Fruit fly (Drosophila melanogaster) whole organism, embryonic: Measurements from ENCODE around the gene Mec2.
A peak's percentile ranks its signal among the peaks of the same experiment; 100 is the strongest.

ENCODE experiments used
- Adf1 ChIP-seq: fragments of 200-800 bp; sonication (Bioruptor generic); IDR thresholded peaks from 2 replicates; pipeline ENCODE4 v1.3.6; 2022; ENCODE audit warnings: missing biosample characterization, missing genetic modification characterization
- Aef1 ChIP-seq: fragments of 200-800 bp; sonication (Bioruptor generic); IDR thresholded peaks from 3 replicates; pipeline ENCODE4 v1.3.6; 2022; ENCODE audit warnings: missing biosample characterization, missing genetic modification characterization
- Antp ChIP-seq: fragments of 200-800 bp; sonication (Bioruptor generic); optimal IDR thresholded peaks from 3 replicates; lab custom pipeline; 2016; ENCODE audit warnings: missing biosample characterization, missing genetic modification characterization
- Atf6 ChIP-seq: fragments of 200-800 bp; sonication (Bioruptor generic); IDR thresholded peaks from 2 replicates; pipeline ENCODE4 v1.3.6; 2022; ENCODE audit warnings: missing biosample characterization, missing genetic modification characterization
- Bgb ChIP-seq: fragments of 200-800 bp; sonication (Bioruptor generic); IDR thresholded peaks from 2 replicates; pipeline ENCODE4 v1.3.6; 2022; ENCODE audit warnings: missing biosample characterization, missing genetic modification characterization; ENCODE audit not compliant: partially characterized antibody
- CG12236 ChIP-seq: fragments of 200-800 bp; sonication (Bioruptor generic); optimal IDR thresholded peaks from 2 replicates; lab custom pipeline; 2016; ENCODE audit warnings: missing biosample characterization, missing genetic modification characterization
- CG12391 ChIP-seq: fragments of 200-800 bp; sonication (Bioruptor generic); optimal IDR thresholded peaks from 3 replicates; lab custom pipeline; 2018; ENCODE audit warnings: missing biosample characterization, mild to moderate bottlenecking, missing genetic modification characterization, moderate library complexity
- CG13123 ChIP-seq: fragments of 200-800 bp; sonication (Bioruptor generic); optimal IDR thresholded peaks from 2 replicates; lab custom pipeline; 2016; ENCODE audit warnings: missing biosample characterization, missing genetic modification characterization
- CG13296 ChIP-seq: fragments of 200-800 bp; sonication (Bioruptor generic); optimal IDR thresholded peaks from 3 replicates; lab custom pipeline; 2018; ENCODE audit warnings: missing biosample characterization, mild to moderate bottlenecking, missing genetic modification characterization
- CG13624 ChIP-seq: fragments of 200-800 bp; sonication (Bioruptor generic); optimal IDR thresholded peaks from 2 replicates; lab custom pipeline; 2016; ENCODE audit warnings: missing biosample characterization, missing genetic modification characterization
- CG2129 ChIP-seq: fragments of 200-800 bp; sonication (Bioruptor generic); IDR thresholded peaks from 2 replicates; pipeline ENCODE4 v1.3.6; 2022; ENCODE audit warnings: missing biosample characterization, missing genetic modification characterization; ENCODE audit not compliant: partially characterized antibody
- CG2678 ChIP-seq: fragments of 200-800 bp; sonication (Bioruptor generic); optimal IDR thresholded peaks from 3 replicates; lab custom pipeline; 2019; ENCODE audit warnings: missing biosample characterization, mild to moderate bottlenecking, missing genetic modification characterization, moderate library complexity
- CG30431 ChIP-seq: fragments of 200-800 bp; sonication (Bioruptor generic); optimal IDR thresholded peaks from 2 replicates; lab custom pipeline; 2017; ENCODE audit warnings: missing biosample characterization, missing genetic modification characterization
- CG31388 ChIP-seq: fragments of 200-800 bp; sonication (Bioruptor generic); optimal IDR thresholded peaks from 2 replicates; lab custom pipeline; 2016; ENCODE audit warnings: missing biosample characterization, missing genetic modification characterization
- CG32767 ChIP-seq: fragments of 200-800 bp; sonication (Bioruptor generic); IDR thresholded peaks from 2 replicates; pipeline ENCODE4 v1.3.6; 2022; ENCODE audit warnings: missing biosample characterization, missing genetic modification characterization
- CG3847 ChIP-seq: fragments of 200-800 bp; sonication (Bioruptor generic); IDR thresholded peaks from 2 replicates; pipeline ENCODE4 v1.3.6; 2022; ENCODE audit warnings: missing biosample characterization, missing genetic modification characterization
- CG6272 ChIP-seq: fragments of 200-800 bp; sonication (Bioruptor generic); IDR thresholded peaks from 2 replicates; pipeline ENCODE4 v1.3.6; 2022; ENCODE audit warnings: missing biosample characterization, missing genetic modification characterization
- CG6683 ChIP-seq: fragments of 200-800 bp; sonication (Bioruptor generic); optimal IDR thresholded peaks from 2 replicates; lab custom pipeline; 2017; ENCODE audit warnings: missing biosample characterization, mild to moderate bottlenecking, missing genetic modification characterization, missing genetic modification reagents
- CG7556 ChIP-seq: fragments of 200-800 bp; sonication (Bioruptor generic); optimal IDR thresholded peaks from 2 replicates; lab custom pipeline; 2017; ENCODE audit warnings: missing biosample characterization, mild to moderate bottlenecking, missing genetic modification characterization
- CG9609 ChIP-seq: fragments of 200-800 bp; sonication (Bioruptor generic); optimal IDR thresholded peaks from 3 replicates; lab custom pipeline; 2016; ENCODE audit warnings: missing biosample characterization, missing genetic modification characterization
- D ChIP-seq, 2 experiments: fragments of 200-800 bp in 1 of 2; fragments of >200 bp in 1 of 2; sonication (Bioruptor generic) in 1 of 2; optimal IDR thresholded peaks; 2 replicates in 1 of 2; 3 replicates in 1 of 2; lab custom pipeline; 2017; ENCODE audit warnings: mild to moderate bottlenecking in 1 of 2, missing biosample characterization in 1 of 2, missing genetic modification characterization in 1 of 2, missing genetic modification reagents in 1 of 2
- Dll ChIP-seq: fragments of 200-800 bp; sonication (Bioruptor generic); IDR thresholded peaks from 4 replicates; pipeline ENCODE4 v1.3.6; 2022; ENCODE audit warnings: missing biosample characterization, missing genetic modification characterization; ENCODE audit not compliant: partially characterized antibody
- E2f2 ChIP-seq: fragments of 200-800 bp; sonication (Bioruptor generic); IDR thresholded peaks from 2 replicates; pipeline ENCODE4 v1.3.6; 2022; ENCODE audit warnings: missing biosample characterization, missing genetic modification characterization
- Ets97D ChIP-seq: fragments of 200-800 bp; sonication (Bioruptor generic); optimal IDR thresholded peaks from 3 replicates; lab custom pipeline; 2016; ENCODE audit warnings: missing biosample characterization, missing genetic modification characterization
- Fer1 ChIP-seq: fragments of 200-800 bp; sonication (Bioruptor generic); optimal IDR thresholded peaks from 2 replicates; lab custom pipeline; 2017; ENCODE audit warnings: missing biosample characterization, mild to moderate bottlenecking, missing genetic modification characterization
- GATAe ChIP-seq: fragments of 200-800 bp; sonication (Bioruptor generic); conservative IDR thresholded peaks from 2 replicates; pipeline ENCODE4 v1.3.6; 2022; ENCODE audit warnings: missing biosample characterization, missing genetic modification characterization
- HLH3B ChIP-seq: fragments of 200-800 bp; sonication (Bioruptor generic); IDR thresholded peaks from 2 replicates; pipeline ENCODE4 v1.3.6; 2022; ENCODE audit warnings: missing biosample characterization, missing genetic modification characterization
- Hmr ChIP-seq: fragments of 200-800 bp; sonication (Bioruptor generic); optimal IDR thresholded peaks from 3 replicates; lab custom pipeline; 2017; ENCODE audit warnings: mild to moderate bottlenecking, missing biosample characterization, missing genetic modification reagents, missing genetic modification characterization
- Hr51 ChIP-seq, 2 experiments: fragments of 200-800 bp; sonication (Bioruptor generic); optimal IDR thresholded peaks; 2 replicates in 1 of 2; 3 replicates in 1 of 2; lab custom pipeline; 2016 to 2018; ENCODE audit warnings: missing biosample characterization in 2 of 2, missing genetic modification characterization in 2 of 2, mild to moderate bottlenecking in 1 of 2, moderate library complexity in 1 of 2
- MBD-R2 ChIP-seq: fragments of 200-800 bp; sonication (Bioruptor generic); IDR thresholded peaks from 2 replicates; pipeline ENCODE4 v1.3.6; 2022; ENCODE audit warnings: missing biosample characterization, missing genetic modification characterization
- Med ChIP-seq: fragments of 200-800 bp; sonication (Bioruptor generic); peaks from one replicate; lab custom pipeline; 2016; ENCODE audit warnings: missing biosample characterization, missing genetic modification characterization, mild to moderate bottlenecking, inconsistent platforms, moderate library complexity
- NC2α ChIP-seq: fragments of 200-800 bp; sonication (Bioruptor generic); optimal IDR thresholded peaks from 2 replicates; lab custom pipeline; 2016; ENCODE audit warnings: missing biosample characterization, missing genetic modification characterization
- Nf-YB ChIP-seq: fragments of 200-800 bp; sonication (Bioruptor generic); optimal IDR thresholded peaks from 3 replicates; lab custom pipeline; 2019; ENCODE audit warnings: missing biosample characterization, mild to moderate bottlenecking, missing genetic modification characterization, moderate library complexity
- Poxn ChIP-seq: fragments of 200-800 bp; sonication (Bioruptor generic); IDR thresholded peaks from 2 replicates; pipeline ENCODE4 v1.3.6; 2022; ENCODE audit warnings: missing biosample characterization, missing genetic modification characterization
- Sin3A ChIP-seq: fragments of >200 bp; optimal IDR thresholded peaks from 2 replicates; lab custom pipeline; 2018
- Sox102F ChIP-seq: fragments of 200-800 bp; sonication (Bioruptor generic); optimal IDR thresholded peaks from 2 replicates; lab custom pipeline; 2018; ENCODE audit warnings: missing biosample characterization, mild to moderate bottlenecking, missing genetic modification characterization, moderate library complexity
- Ssrp ChIP-seq: fragments of 200-800 bp; sonication (Bioruptor generic); optimal IDR thresholded peaks from 2 replicates; lab custom pipeline; 2018; ENCODE audit warnings: missing biosample characterization, mild to moderate bottlenecking, missing genetic modification characterization, moderate library complexity
- Stat92E ChIP-seq, 3 experiments: fragments of >200 bp in 2 of 3; fragments of 200-800 bp in 1 of 3; sonication (Bioruptor generic) in 1 of 3; optimal IDR thresholded peaks; 2 replicates each; lab custom pipeline; 2017 to 2019; ENCODE audit warnings: missing biosample characterization in 3 of 3, missing genetic modification characterization in 3 of 3, mild to moderate bottlenecking in 1 of 3, moderate library complexity in 1 of 3
- ato ChIP-seq: fragments of 200-800 bp; sonication (Bioruptor generic); IDR thresholded peaks from 2 replicates; pipeline ENCODE4 v1.3.6; 2022; ENCODE audit warnings: missing biosample characterization, missing genetic modification characterization; ENCODE audit not compliant: partially characterized antibody
- br ChIP-seq: fragments of >200 bp; optimal IDR thresholded peaks from 2 replicates; lab custom pipeline; 2017
- chinmo ChIP-seq: fragments of 200-800 bp; sonication (Bioruptor generic); IDR thresholded peaks from 4 replicates; pipeline ENCODE4 v1.3.6; 2022; ENCODE audit warnings: missing biosample characterization, missing genetic modification characterization; ENCODE audit not compliant: partially characterized antibody
- crc ChIP-seq: fragments of 200-800 bp; sonication (Bioruptor generic); optimal IDR thresholded peaks from 2 replicates; lab custom pipeline; 2016; ENCODE audit warnings: missing biosample characterization, missing genetic modification characterization
- dm ChIP-seq: fragments of 200-800 bp; sonication (Bioruptor generic); optimal IDR thresholded peaks from 3 replicates; lab custom pipeline; 2016; ENCODE audit warnings: missing biosample characterization, missing genetic modification characterization
- ftz-f1 ChIP-seq: fragments of 200-800 bp; sonication (Bioruptor generic); optimal IDR thresholded peaks from 2 replicates; lab custom pipeline; 2016; ENCODE audit warnings: missing biosample characterization, missing genetic modification characterization
- gem ChIP-seq: fragments of 200-800 bp; sonication (Bioruptor generic); optimal IDR thresholded peaks from 2 replicates; lab custom pipeline; 2019; ENCODE audit warnings: missing biosample characterization, mild to moderate bottlenecking, missing genetic modification characterization, moderate library complexity
- mld ChIP-seq: fragments of 200-800 bp; sonication (Bioruptor generic); IDR thresholded peaks from 3 replicates; pipeline ENCODE4 v1.3.6; 2022; ENCODE audit warnings: missing biosample characterization, missing genetic modification characterization; ENCODE audit not compliant: partially characterized antibody
- pb ChIP-seq: fragments of 200-800 bp; sonication (Bioruptor generic); optimal IDR thresholded peaks from 3 replicates; lab custom pipeline; 2016; ENCODE audit warnings: missing biosample characterization, missing genetic modification characterization
- pita ChIP-seq: fragments of 200-800 bp; sonication (Bioruptor generic); optimal IDR thresholded peaks from 2 replicates; lab custom pipeline; 2017; ENCODE audit warnings: missing biosample characterization, mild to moderate bottlenecking, missing genetic modification characterization
- toy ChIP-seq: fragments of 200-800 bp; sonication (Bioruptor generic); IDR thresholded peaks from 2 replicates; pipeline ENCODE4 v1.3.6; 2022; ENCODE audit warnings: missing biosample characterization, missing genetic modification characterization
- vfl ChIP-seq: fragments of 200-800 bp; sonication (Bioruptor generic); optimal IDR thresholded peaks from 2 replicates; lab custom pipeline; 2016; ENCODE audit warnings: missing biosample characterization, missing genetic modification characterization

The Mec2 gene

dm6 chrX:19154998-19155397 is 32.8 kb upstream of the Mec2 start (continued):
- TF ChIP-seq Antp (GFP tag; lab: Kevin White, UChicago) (peak; percentile 79), D (optimal IDR thresholded peaks at IDR 0.05; lab: Kevin White, UChicago) (no peak), D (GFP tag; optimal IDR thresholded peaks at IDR 0.05; lab: Kevin White, UChicago) (peak; percentile 92), Nf-YB (peak; percentile 67), CG12391 (tag; lab: Kevin White, UChicago) (peak; percentile 92), CG13296 (GFP tag; lab: Kevin White, UChicago) (no peak), CG9609 (peak; percentile 86), Hmr (GFP tag; lab: Kevin White, UChicago) (peak; percentile 15), CG13624 (GFP tag; lab: Kevin White, UChicago) (peak; percentile 85), HLH3B (GFP tag; lab: Robert Waterston, UW) (peak; percentile 87), CG2678 (tag; lab: Kevin White, UChicago) (peak; percentile 85), CG12236 (GFP tag; lab: Kevin White, UChicago) (peak; percentile 86), CG2129 (GFP tag; lab: Robert Waterston, UW) (no peak), vfl (GFP tag; lab: Kevin White, UChicago) (no peak), Ets97D (GFP tag; lab: Kevin White, UChicago) (peak; percentile 70), chinmo (no peak), toy (GFP tag; lab: Robert Waterston, UW) (no peak), CG3847 (GFP tag; lab: Robert Waterston, UW) (peak; percentile 64; the same call in 1 of the 2 replicates), MBD-R2 (GFP tag; lab: Robert Waterston, UW) (peak; percentile 41; the same call in 1 of the 2 replicates), CG13123 (GFP tag; lab: Kevin White, UChicago) (peak; percentile 77), Sox102F (GFP tag; lab: Kevin White, UChicago) (peak; percentile 91), br (lab: Kevin White, UChicago) (no peak), Bgb (GFP tag; lab: Robert Waterston, UW) (no peak), GATAe (GFP tag; lab: Robert Waterston, UW) (no peak), CG32767 (GFP tag; lab: Robert Waterston, UW) (peak; percentile 57; the same call in 1 of the 2 replicates), mld (no peak), Poxn (GFP tag; lab: Robert Waterston, UW) (no peak), Ssrp (tag; lab: Kevin White, UChicago) (peak; percentile 89), NC2α (peak; percentile 84), pb (GFP tag; lab: Kevin White, UChicago) (peak; percentile 87), Stat92E (GFP tag; optimal IDR thresholded peaks at IDR 0.05; lab: Kevin White, UChicago) (peak in 1 of 3 experiments; percentile 91), CG31388 (GFP tag; lab: Kevin White, UChicago) (peak; percentile 52), CG6272 (GFP tag; lab: Robert Waterston, UW) (peak; percentile 59), ftz-f1 (no peak), Dll (no peak), Hr51 (GFP tag; optimal IDR thresholded peaks at IDR 0.05; lab: Kevin White, UChicago) (peak; percentile 61 to 78), gem (peak; percentile 93), pita (GFP tag; lab: Kevin White, UChicago) (no peak), ato (no peak), CG6683 (peak; percentile 27), Sin3A (lab: Kevin White, UChicago) (no peak), CG7556 (GFP tag; lab: Kevin White, UChicago) (peak; percentile 77), E2f2 (peak; percentile 55; the same call in 1 of the 2 replicates), Aef1 (peak; percentile 56), dm (peak; percentile 64), Fer1 (GFP tag; lab: Kevin White, UChicago) (peak; percentile 25), Med (peak; percentile 98), CG30431 (GFP tag; lab: Kevin White, UChicago) (peak; percentile 82), Atf6 (GFP tag; lab: Robert Waterston, UW) (peak; percentile 56; the same call in 1 of the 2 replicates), crc (GFP tag; lab: Kevin White, UChicago) (peak; percentile 72), Adf1 (no peak)
